Worm (Caenorhabditis elegans): ENCODE measurements around the gene F47B8.1.

The F47B8.1 gene

ce11 chrV:14289363-14289762 lies 24.8 kb downstream of the F47B8.1 start, which contains the start of gene F14D7.1:
TSS of gene F14D7.1 (minus strand) at chrV:14289463.
- TF ChIP-seq ztf-11 (tag; optimal IDR thresholded peaks at IDR 0.05) (no peak), cnd-1 (tag; optimal IDR thresholded peaks at IDR 0.05) (no peak), sptf-1 (tag; optimal IDR thresholded peaks at IDR 0.05) (no peak), ceh-39 (tag; optimal IDR thresholded peaks at IDR 0.05) (no peak), elt-1 (tag; optimal IDR thresholded peaks at IDR 0.05; ENCODE audit: borderline replicate concordance, insufficient read depth) (no peak), nhr-28 (tag; optimal IDR thresholded peaks at IDR 0.05) (no peak), ham-2 (GFP tag; optimal IDR thresholded peaks at IDR 0.05) (no peak), drap-1 (GFP tag; optimal IDR thresholded peaks at IDR 0.05) (no peak), flh-1 (GFP tag; optimal IDR thresholded peaks at IDR 0.05) (no peak), blmp-1 (tag; optimal IDR thresholded peaks at IDR 0.05) (no peak), nhr-2 (tag; optimal IDR thresholded peaks at IDR 0.05) (no peak), mep-1 (tag; optimal IDR thresholded peaks at IDR 0.05) (no peak)

DNA sequence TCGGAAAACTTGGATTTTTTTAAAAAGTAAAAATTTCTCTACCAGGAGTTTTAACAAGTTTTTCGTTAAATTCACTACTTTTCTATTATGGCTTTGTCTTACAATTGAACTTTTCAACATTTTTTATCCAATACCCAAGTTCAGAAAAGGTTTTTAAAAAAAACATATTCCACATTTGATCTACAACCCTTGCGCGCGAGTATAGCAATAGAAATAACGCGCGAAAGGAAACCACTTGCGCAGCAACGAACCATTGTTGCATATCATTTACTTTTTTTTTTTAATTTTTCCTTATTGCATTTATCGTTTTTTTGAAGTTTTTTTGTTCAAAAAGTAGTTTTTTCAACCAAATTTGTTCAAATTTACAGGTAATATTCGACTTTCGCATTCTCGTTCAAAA lies 28.3 kb downstream of the F47B8.1 start, which contains the start of gene F40G12.11:
Gene F40G12.11, plus strand, starts transcription at position 369 of the 400 bp plus-strand sequence.
- TF ChIP-seq unc-120 (tag; optimal IDR thresholded peaks at IDR 0.05; ENCODE audit: poor library complexity, severe bottlenecking) (no peak), mep-1 (tag; optimal IDR thresholded peaks at IDR 0.05) (no peak), blmp-1 (tag; optimal IDR thresholded peaks at IDR 0.05) (no peak), lin-13 (tag; optimal IDR thresholded peaks at IDR 0.05) (no peak), ceh-43 (GFP tag; optimal IDR thresholded peaks at IDR 0.05) (no peak), unc-62 (GFP tag; optimal IDR thresholded peaks at IDR 0.05) (no peak), nhr-28 (tag; optimal IDR thresholded peaks at IDR 0.05) (no peak), nhr-12 (tag; optimal IDR thresholded peaks at IDR 0.05) (no peak), unc-39 (tag; optimal IDR thresholded peaks at IDR 0.05) (no peak), nhr-76 (tag; optimal IDR thresholded peaks at IDR 0.05) (no peak), pha-4 (tag; optimal IDR thresholded peaks at IDR 0.05) (no peak), nhr-237 (tag; optimal IDR thresholded peaks at IDR 0.05) (no peak), nhr-2 (tag; optimal IDR thresholded peaks at IDR 0.05) (no peak), zip-8 (tag; optimal IDR thresholded peaks at IDR 0.05) (no peak), sptf-1 (tag; optimal IDR thresholded peaks at IDR 0.05) (no peak), lsy-2 (tag; optimal IDR thresholded peaks at IDR 0.05) (no peak), cnd-1 (tag; optimal IDR thresholded peaks at IDR 0.05) (no peak), lin-32 (GFP tag; optimal IDR thresholded peaks at IDR 0.05) (no peak), drap-1 (GFP tag; optimal IDR thresholded peaks at IDR 0.05) (no peak), ceh-83 (GFP tag; optimal IDR thresholded peaks at IDR 0.05) (no peak)

DNA sequence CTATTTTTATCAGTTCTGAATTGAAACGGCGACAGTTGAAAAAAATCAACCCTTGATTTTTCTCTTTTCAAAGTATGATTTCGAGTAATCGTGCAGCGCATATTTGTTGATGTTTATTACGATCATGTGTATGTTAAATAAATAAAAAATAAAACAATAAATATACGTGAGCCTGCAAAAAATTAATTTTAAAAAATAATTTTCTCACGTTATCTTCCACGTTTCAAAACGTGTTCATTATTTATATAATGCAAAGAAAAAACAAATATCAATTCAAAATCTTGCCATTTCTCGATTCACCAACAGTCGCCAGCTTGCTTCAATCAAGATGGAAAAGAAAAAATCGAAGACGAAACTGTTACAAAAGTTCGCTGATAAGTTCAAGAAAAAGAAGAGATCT lies 30.9 kb downstream of the F47B8.1 start, which contains the start of gene F40G12.10:
Gene F40G12.10, plus strand, starts transcription at position 301 of the 400 bp plus-strand sequence.
- no peak for TF ChIP-seq hlh-1 (tag; optimal IDR thresholded peaks at IDR 0.05)
- TF ChIP-seq sem-2 (GFP tag; optimal IDR thresholded peaks at IDR 0.05), result no peak
- no peak for TF ChIP-seq ceh-83 (GFP tag; optimal IDR thresholded peaks at IDR 0.05)
- no peak for TF ChIP-seq lin-13 (tag; optimal IDR thresholded peaks at IDR 0.05)
- no peak for TF ChIP-seq mls-2 (tag; optimal IDR thresholded peaks at IDR 0.05)
- TF ChIP-seq tbx-8 (GFP tag; optimal IDR thresholded peaks at IDR 0.05), result no peak
- no peak for TF ChIP-seq ces-1 (GFP tag; optimal IDR thresholded peaks at IDR 0.05)
- TF ChIP-seq blmp-1 (tag; optimal IDR thresholded peaks at IDR 0.05), result no peak
- no peak for TF ChIP-seq unc-120 (tag; optimal IDR thresholded peaks at IDR 0.05; ENCODE audit: poor library complexity, severe bottlenecking)
- no peak for TF ChIP-seq pha-4 (tag; optimal IDR thresholded peaks at IDR 0.05)
- TF ChIP-seq drap-1 (GFP tag; optimal IDR thresholded peaks at IDR 0.05), result no peak
- no peak for TF ChIP-seq mab-5 (tag; optimal IDR thresholded peaks at IDR 0.05)
- TF ChIP-seq mep-1 (tag; optimal IDR thresholded peaks at IDR 0.05), result no peak

ce11 chrV:14282222-14282709 lies 31.9 kb downstream of the F47B8.1 start, which contains the start of the genes srt-74 and F40G12.9:
TSS of gene srt-74 (minus strand) at chrV:14282322.
TSS of gene F40G12.9 (plus strand) at chrV:14282659.
- TF ChIP-seq mab-5 (tag; optimal IDR thresholded peaks at IDR 0.05) (no peak), ceh-39 (tag; optimal IDR thresholded peaks at IDR 0.05) (no peak), ham-2 (GFP tag; optimal IDR thresholded peaks at IDR 0.05) (no peak), lin-32 (GFP tag; optimal IDR thresholded peaks at IDR 0.05) (no peak), lsy-2 (tag; optimal IDR thresholded peaks at IDR 0.05) (no peak), ceh-43 (GFP tag; optimal IDR thresholded peaks at IDR 0.05) (no peak), hlh-1 (tag; optimal IDR thresholded peaks at IDR 0.05) (no peak), zip-8 (tag; optimal IDR thresholded peaks at IDR 0.05) (no peak), snpc-4 (tag; optimal IDR thresholded peaks at IDR 0.05) (no peak), blmp-1 (tag; optimal IDR thresholded peaks at IDR 0.05) (no peak), mls-2 (tag; optimal IDR thresholded peaks at IDR 0.05) (no peak), drap-1 (GFP tag; optimal IDR thresholded peaks at IDR 0.05) (no peak), ztf-11 (tag; optimal IDR thresholded peaks at IDR 0.05) (no peak), nhr-237 (tag; optimal IDR thresholded peaks at IDR 0.05) (no peak), nhr-2 (tag; optimal IDR thresholded peaks at IDR 0.05) (no peak), pha-4 (tag; optimal IDR thresholded peaks at IDR 0.05) (no peak), flh-1 (GFP tag; optimal IDR thresholded peaks at IDR 0.05) (no peak), sptf-1 (tag; optimal IDR thresholded peaks at IDR 0.05) (no peak), bed-3 (GFP tag; optimal IDR thresholded peaks at IDR 0.05) (no peak), sem-2 (GFP tag; optimal IDR thresholded peaks at IDR 0.05) (no peak)

Measured in whole organism, mixed stage, embryonic.